Fruit fly (Drosophila melanogaster) whole organism, embryonic: ENCODE measurements around the gene Vinc.

Source experiments
- CG11093 ChIP-seq: fragments of 200-800 bp; sonication (Bioruptor generic); IDR thresholded peaks from 3 replicates; pipeline ENCODE4 v1.3.6; 2022; ENCODE audit warnings: missing biosample characterization, missing genetic modification characterization
- CG11695 ChIP-seq: fragments of 200-800 bp; sonication (Bioruptor generic); IDR thresholded peaks from 3 replicates; pipeline ENCODE4 v1.3.6; 2022; ENCODE audit warnings: missing biosample characterization, missing genetic modification characterization
- CG11723 ChIP-seq: fragments of 200-800 bp; sonication (Bioruptor generic); optimal IDR thresholded peaks from 2 replicates; lab custom pipeline; 2017; ENCODE audit warnings: missing biosample characterization, mild to moderate bottlenecking, missing genetic modification characterization
- CG12104 ChIP-seq: fragments of 200-800 bp; sonication (Bioruptor generic); optimal IDR thresholded peaks from 3 replicates; lab custom pipeline; 2016; ENCODE audit warnings: missing biosample characterization, missing genetic modification characterization
- CG12659 ChIP-seq: fragments of 200-800 bp; sonication (Bioruptor generic); optimal IDR thresholded peaks from 3 replicates; lab custom pipeline; 2017; ENCODE audit warnings: mild to moderate bottlenecking, missing biosample characterization, missing genetic modification reagents, missing genetic modification characterization
- CG12769 ChIP-seq: fragments of 200-800 bp; sonication (Bioruptor generic); optimal IDR thresholded peaks from 2 replicates; lab custom pipeline; 2019; ENCODE audit warnings: missing biosample characterization, mild to moderate bottlenecking, missing genetic modification characterization, moderate library complexity
- CG14050 ChIP-seq: fragments of 200-800 bp; sonication (Bioruptor generic); IDR thresholded peaks from 3 replicates; pipeline ENCODE4 v1.3.6; 2022; ENCODE audit warnings: missing biosample characterization, missing genetic modification characterization
- CG14965 ChIP-seq: fragments of 200-800 bp; sonication (Bioruptor generic); optimal IDR thresholded peaks from 2 replicates; lab custom pipeline; 2016; ENCODE audit warnings: missing biosample characterization, missing genetic modification characterization, borderline replicate concordance
- CG1647 ChIP-seq: fragments of 200-800 bp; sonication (Bioruptor generic); optimal IDR thresholded peaks from 3 replicates; lab custom pipeline; 2016; ENCODE audit warnings: missing biosample characterization, missing genetic modification characterization
- CG17361 ChIP-seq: fragments of 200-800 bp; sonication (Bioruptor generic); IDR thresholded peaks from 3 replicates; pipeline ENCODE4 v1.3.6; 2022; ENCODE audit warnings: missing biosample characterization, missing genetic modification characterization
- CG18011 ChIP-seq: fragments of 200-800 bp; sonication (Bioruptor generic); optimal IDR thresholded peaks from 2 replicates; lab custom pipeline; 2017; ENCODE audit warnings: missing biosample characterization, missing genetic modification characterization, mild to moderate bottlenecking, moderate library complexity, missing genotype
- CG1832 ChIP-seq: fragments of 200-800 bp; sonication (Bioruptor generic); optimal IDR thresholded peaks from 2 replicates; lab custom pipeline; 2017; ENCODE audit warnings: missing biosample characterization, mild to moderate bottlenecking, missing genetic modification characterization, inconsistent platforms
- CG2202 ChIP-seq: fragments of 200-800 bp; sonication (Bioruptor generic); optimal IDR thresholded peaks from 2 replicates; lab custom pipeline; 2018; ENCODE audit warnings: missing biosample characterization, mild to moderate bottlenecking, missing genetic modification characterization
- CG2712 ChIP-seq: fragments of 200-800 bp; optimal IDR thresholded peaks from 3 replicates; lab custom pipeline; 2019; ENCODE audit warnings: missing biosample characterization, mild to moderate bottlenecking, missing genetic modification characterization, moderate library complexity
- CG30020 ChIP-seq: fragments of 200-800 bp; optimal IDR thresholded peaks from 2 replicates; lab custom pipeline; 2019; ENCODE audit warnings: missing biosample characterization, mild to moderate bottlenecking, missing genetic modification characterization, moderate library complexity
- CG30403 ChIP-seq: fragments of 200-800 bp; sonication (Bioruptor generic); optimal IDR thresholded peaks from 3 replicates; lab custom pipeline; 2016; ENCODE audit warnings: missing biosample characterization, missing genetic modification characterization
- CG30431 ChIP-seq: fragments of 200-800 bp; sonication (Bioruptor generic); optimal IDR thresholded peaks from 2 replicates; lab custom pipeline; 2017; ENCODE audit warnings: missing biosample characterization, missing genetic modification characterization
- CG3847 ChIP-seq: fragments of 200-800 bp; sonication (Bioruptor generic); IDR thresholded peaks from 2 replicates; pipeline ENCODE4 v1.3.6; 2022; ENCODE audit warnings: missing biosample characterization, missing genetic modification characterization
- CG4282 ChIP-seq: fragments of 200-800 bp; sonication (Bioruptor generic); optimal IDR thresholded peaks from 2 replicates; lab custom pipeline; 2016; ENCODE audit warnings: missing biosample characterization, missing genetic modification characterization
- CG4730 ChIP-seq: fragments of 200-800 bp; sonication (Bioruptor generic); IDR thresholded peaks from 2 replicates; pipeline ENCODE4 v1.3.6; 2022; ENCODE audit warnings: missing biosample characterization, missing genetic modification characterization
- CG5245 ChIP-seq: fragments of 200-800 bp; sonication (Bioruptor generic); optimal IDR thresholded peaks from 3 replicates; lab custom pipeline; 2016; ENCODE audit warnings: missing biosample characterization, missing genetic modification characterization
- CG6765 ChIP-seq: fragments of 200-800 bp; sonication (Bioruptor generic); optimal IDR thresholded peaks from 3 replicates; lab custom pipeline; 2017; ENCODE audit warnings: missing biosample characterization, mild to moderate bottlenecking, missing genetic modification characterization
- CG8089 ChIP-seq: fragments of 200-800 bp; sonication (Bioruptor generic); optimal IDR thresholded peaks from 3 replicates; lab custom pipeline; 2016; ENCODE audit warnings: missing biosample characterization, missing genetic modification characterization
- CG8924 ChIP-seq: fragments of 200-800 bp; optimal IDR thresholded peaks from 3 replicates; lab custom pipeline; 2019; ENCODE audit warnings: missing biosample characterization, mild to moderate bottlenecking, missing genetic modification characterization, moderate library complexity
- D19B ChIP-seq: fragments of 200-800 bp; sonication (Bioruptor generic); optimal IDR thresholded peaks from 2 replicates; lab custom pipeline; 2017; ENCODE audit warnings: missing biosample characterization, mild to moderate bottlenecking, missing genetic modification characterization
- Hand ChIP-seq: fragments of 200-800 bp; sonication (Bioruptor generic); optimal IDR thresholded peaks from 2 replicates; lab custom pipeline; 2017; ENCODE audit warnings: mild to moderate bottlenecking, missing biosample characterization, missing genetic modification reagents, missing genetic modification characterization
- Lhr ChIP-seq: fragments of 200-800 bp; sonication (Bioruptor generic); optimal IDR thresholded peaks from 3 replicates; lab custom pipeline; 2017; ENCODE audit warnings: mild to moderate bottlenecking, missing biosample characterization, missing genetic modification reagents, missing genetic modification characterization
- MBD-R2 ChIP-seq: fragments of 200-800 bp; sonication (Bioruptor generic); IDR thresholded peaks from 2 replicates; pipeline ENCODE4 v1.3.6; 2022; ENCODE audit warnings: missing biosample characterization, missing genetic modification characterization
- NK7.1 ChIP-seq: fragments of 200-800 bp; sonication (Bioruptor generic); optimal IDR thresholded peaks from 3 replicates; lab custom pipeline; 2016; ENCODE audit warnings: missing biosample characterization, missing genetic modification characterization
- bigmax ChIP-seq: fragments of 200-800 bp; sonication (Bioruptor generic); optimal IDR thresholded peaks from 2 replicates; lab custom pipeline; 2018; ENCODE audit warnings: missing biosample characterization, mild to moderate bottlenecking, missing genetic modification characterization
- cg ChIP-seq: fragments of 200-800 bp; sonication (Bioruptor generic); optimal IDR thresholded peaks from 3 replicates; lab custom pipeline; 2019; ENCODE audit warnings: missing biosample characterization, mild to moderate bottlenecking, missing genetic modification characterization, moderate library complexity
- cwo ChIP-seq: fragments of 200-800 bp; sonication (Bioruptor generic); optimal IDR thresholded peaks from 3 replicates; lab custom pipeline; 2017; ENCODE audit warnings: missing biosample characterization, missing genetic modification characterization, mild to moderate bottlenecking, moderate library complexity, missing genetic modification reagents
- gce ChIP-seq: fragments of 200-800 bp; sonication (Bioruptor generic); IDR thresholded peaks from 3 replicates; pipeline ENCODE4 v1.3.6; 2022; ENCODE audit warnings: missing biosample characterization, missing genetic modification characterization
- gcm2 ChIP-seq: fragments of 200-800 bp; sonication (Bioruptor generic); optimal IDR thresholded peaks from 2 replicates; lab custom pipeline; 2016; ENCODE audit warnings: missing biosample characterization, missing genetic modification characterization
- gro ChIP-seq: fragments of 200-800 bp; sonication (Bioruptor generic); optimal IDR thresholded peaks from 2 replicates; lab custom pipeline; 2016; ENCODE audit warnings: missing biosample characterization, missing genetic modification characterization
- hb ChIP-seq: fragments of 200-800 bp; sonication (Bioruptor generic); IDR thresholded peaks from 3 replicates; pipeline ENCODE4 v1.3.6; 2022; ENCODE audit warnings: missing biosample characterization, missing genetic modification characterization; ENCODE audit not compliant: partially characterized antibody
- her ChIP-seq: fragments of 200-800 bp; sonication (Bioruptor generic); optimal IDR thresholded peaks from 2 replicates; lab custom pipeline; 2016; ENCODE audit warnings: missing biosample characterization, missing genetic modification characterization
- ind ChIP-seq: fragments of 200-800 bp; sonication (Bioruptor generic); optimal IDR thresholded peaks from 3 replicates; lab custom pipeline; 2016; ENCODE audit warnings: missing biosample characterization, missing genetic modification characterization
- insv ChIP-seq, 2 experiments: fragments of 200-800 bp; sonication (Bioruptor generic); optimal IDR thresholded peaks; 3 replicates each; lab custom pipeline; 2016 to 2018; ENCODE audit warnings: missing biosample characterization in 2 of 2, missing genetic modification characterization in 2 of 2
- jumu ChIP-seq: fragments of 200-800 bp; sonication (Bioruptor generic); optimal IDR thresholded peaks from 3 replicates; lab custom pipeline; 2016; ENCODE audit warnings: missing biosample characterization, missing genetic modification characterization
- lov ChIP-seq, 2 experiments: fragments of 200-800 bp in 1 of 2; fragments of >200 bp in 1 of 2; sonication (Bioruptor generic) in 1 of 2; IDR thresholded peaks in 1 of 2; optimal IDR thresholded peaks in 1 of 2; 2 replicates in 1 of 2; 3 replicates in 1 of 2; pipeline versions ENCODE4 v1.3.6 to Lab custom; 2017 to 2022; ENCODE audit warnings: missing biosample characterization in 1 of 2, missing genetic modification characterization in 1 of 2
- pan ChIP-seq, 4 experiments: fragments of >200 bp in 3 of 4; fragments of 200-800 bp in 1 of 4; sonication (Bioruptor generic) in 1 of 4; optimal IDR thresholded peaks in 3 of 4; IDR thresholded peaks in 1 of 4; 2 replicates each; pipeline versions ENCODE4 v1.3.6 to Lab custom; 2017 to 2022; ENCODE audit warnings: missing biosample characterization in 2 of 4, missing genetic modification characterization in 2 of 4, mixed read lengths in 1 of 4
- psq ChIP-seq: fragments of 200-800 bp; sonication (Bioruptor generic); optimal IDR thresholded peaks from 2 replicates; lab custom pipeline; 2017; ENCODE audit warnings: missing biosample characterization, missing genetic modification characterization
- row ChIP-seq: fragments of 200-800 bp; sonication (Bioruptor generic); IDR thresholded peaks from 3 replicates; pipeline ENCODE4 v1.3.6; 2022; ENCODE audit warnings: missing biosample characterization, missing genetic modification characterization
- shn ChIP-seq: fragments of 200-800 bp; sonication (Bioruptor generic); optimal IDR thresholded peaks from 3 replicates; lab custom pipeline; 2016; ENCODE audit warnings: missing biosample characterization, missing genetic modification characterization
- sisA ChIP-seq: fragments of 200-800 bp; sonication (Bioruptor generic); IDR thresholded peaks from 2 replicates; pipeline ENCODE4 v1.3.6; 2022; ENCODE audit warnings: missing biosample characterization, missing genetic modification characterization
- so ChIP-seq: fragments of 200-800 bp; sonication (Bioruptor generic); IDR thresholded peaks from 3 replicates; pipeline ENCODE4 v1.3.6; 2022; ENCODE audit warnings: missing biosample characterization, missing genetic modification characterization
- tll ChIP-seq, 2 experiments: fragments of 200-800 bp in 1 of 2; fragments of >200 bp in 1 of 2; sonication (Bioruptor generic) in 1 of 2; optimal IDR thresholded peaks; 2 replicates each; lab custom pipeline; 2017 to 2019; ENCODE audit warnings: missing biosample characterization in 2 of 2, missing genetic modification characterization in 2 of 2, mild to moderate bottlenecking in 1 of 2, moderate library complexity in 1 of 2
- vfl ChIP-seq: fragments of 200-800 bp; sonication (Bioruptor generic); optimal IDR thresholded peaks from 2 replicates; lab custom pipeline; 2016; ENCODE audit warnings: missing biosample characterization, missing genetic modification characterization
- z ChIP-seq: fragments of 200-800 bp; sonication (Bioruptor generic); IDR thresholded peaks from 3 replicates; pipeline ENCODE4 v1.3.6; 2022; ENCODE audit warnings: missing biosample characterization, missing genetic modification characterization

The Vinc gene

DNA sequence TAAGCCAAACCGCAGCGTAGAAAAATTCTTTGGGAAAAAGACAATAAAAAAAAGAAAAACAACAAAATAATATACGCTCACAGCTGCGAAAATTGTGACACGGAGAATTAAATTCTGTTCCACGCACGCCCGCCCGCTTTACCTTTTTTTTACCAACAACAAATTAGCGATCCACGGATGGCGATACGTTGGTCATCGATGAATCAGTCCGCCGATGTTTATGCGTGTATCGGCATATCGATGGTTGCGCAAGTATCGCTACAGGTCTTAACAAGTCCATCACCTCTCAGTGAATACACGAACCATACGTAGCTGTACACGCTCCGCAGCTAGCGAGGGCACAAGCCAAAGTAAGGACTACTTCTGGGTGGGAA is 48.2 kb upstream of the Vinc start, which contains the start of gene CG2924 (continued):
- TF ChIP-seq cwo (GFP tag; lab: Kevin White, UChicago) (peak; percentile 18), bigmax (GFP tag; lab: Kevin White, UChicago) (no peak), CG5245 (GFP tag; lab: Kevin White, UChicago) (peak; percentile 21), CG11093 (no peak), CG12104 (GFP tag; lab: Kevin White, UChicago) (no peak), CG11695 (GFP tag; lab: Robert Waterston, UW) (no peak), sisA (GFP tag; lab: Robert Waterston, UW) (peak; percentile 62), Lhr (GFP tag; lab: Kevin White, UChicago) (peak; percentile 82), CG1647 (peak; percentile 59), vfl (GFP tag; lab: Kevin White, UChicago) (peak; percentile 73), CG3847 (GFP tag; lab: Robert Waterston, UW) (peak; percentile 73), lov (optimal IDR thresholded peaks at IDR 0.05; lab: Kevin White, UChicago) (no peak), lov (GFP tag; IDR thresholded peaks at IDR 0.05; lab: Robert Waterston, UW) (0 out of 3 replicates have a peak, but pooled peaks have one; percentile 19), shn (GFP tag; lab: Kevin White, UChicago) (peak; percentile 45), CG4282 (GFP tag; lab: Kevin White, UChicago) (peak; percentile 33), CG17361 (GFP tag; lab: Robert Waterston, UW) (0 out of 3 replicates have a peak, but pooled peaks have one; percentile 24), CG8089 (no peak), CG12769 (tag; lab: Kevin White, UChicago) (peak; percentile 73), tll (GFP tag; optimal IDR thresholded peaks at IDR 0.05; lab: Kevin White, UChicago) (no peak), CG1832 (GFP tag; lab: Kevin White, UChicago) (no peak), CG30403 (peak; percentile 52), CG2712 (tag; lab: Kevin White, UChicago) (peak; percentile 53), CG4730 (GFP tag; lab: Robert Waterston, UW) (no peak), CG2202 (no peak), CG11723 (no peak), her (peak; percentile 71), Hand (GFP tag; lab: Kevin White, UChicago) (no peak), row (GFP tag; lab: Robert Waterston, UW) (peak; percentile 59; the same call in 2 of the 3 replicates), CG8924 (tag; lab: Kevin White, UChicago) (peak; percentile 64), z (no peak), psq (GFP tag; lab: Kevin White, UChicago) (no peak), ind (peak; percentile 59), CG14965 (GFP tag; lab: Kevin White, UChicago) (no peak), CG30020 (peak; percentile 23), insv (GFP tag; optimal IDR thresholded peaks at IDR 0.05; lab: Kevin White, UChicago) (peak in 1 of 2 experiments; percentile 9), so (GFP tag; lab: Robert Waterston, UW) (0 out of 3 replicates have a peak, but pooled peaks have one; percentile 11), D19B (GFP tag; lab: Kevin White, UChicago) (no peak), CG30431 (GFP tag; lab: Kevin White, UChicago) (no peak), CG18011 (GFP tag; lab: Kevin White, UChicago) (peak; percentile 22), hb (GFP tag; lab: Robert Waterston, UW) (peak; percentile 99), jumu (GFP tag; lab: Kevin White, UChicago) (peak; percentile 65), pan (optimal IDR thresholded peaks at IDR 0.05; lab: Kevin White, UChicago) (no peak), pan (GFP tag; optimal IDR thresholded peaks at IDR 0.05 in 1 of 2, IDR thresholded peaks at IDR 0.05 in 1 of 2) (no peak), CG14050 (GFP tag; lab: Robert Waterston, UW) (no peak), CG12659 (GFP tag; lab: Kevin White, UChicago) (peak; percentile 83), NK7.1 (GFP tag; lab: Kevin White, UChicago) (no peak), gro (peak; percentile 89), gcm2 (no peak), cg (GFP tag; lab: Kevin White, UChicago) (peak; percentile 64), gce (GFP tag; lab: Robert Waterston, UW) (no peak), CG6765 (GFP tag; lab: Kevin White, UChicago) (no peak), MBD-R2 (GFP tag; lab: Robert Waterston, UW) (peak; percentile 70)
